Fruit fly (Drosophila melanogaster): ENCODE results near the gene JIL-1.
"Not testable (repeated sequence)": the region's sequence is repeated elsewhere in the genome, so short reads cannot be mapped to it uniquely, and the experiment has no call there.

The JIL-1 gene

dm6 chr3L:11093046-11093520 is at the start of gene JIL-1:
Gene JIL-1, minus strand, starts transcription at chr3L:11093193.
- peak; percentile 18 for TF ChIP-seq noc (tag; optimal IDR thresholded peaks at IDR 0.05)

- no peak for TF ChIP-seq noc (tag; optimal IDR thresholded peaks at IDR 0.05)
Observed at dm6 chr3L:11138862-11139261, 45.9 kb upstream of the JIL-1 start.

- no peak for TF ChIP-seq noc (tag; optimal IDR thresholded peaks at IDR 0.05)
Observed at dm6 chr3L:11136349-11136748, 43.4 kb upstream of the JIL-1 start.

- no peak for TF ChIP-seq noc (tag; optimal IDR thresholded peaks at IDR 0.05)
Observed at dm6 chr3L:11135846-11136245, 42.9 kb upstream of the JIL-1 start, which contains the start of gene IRSp53. Gene IRSp53, plus strand, starts transcription at chr3L:11136049.

dm6 chr3L:11134886-11135285 is 41.9 kb upstream of the JIL-1 start, which contains the start of gene CG14143:
Gene CG14143, plus strand, starts transcription at chr3L:11134987.
- TF ChIP-seq noc (tag; optimal IDR thresholded peaks at IDR 0.05): not testable (repeated sequence)

dm6 chr3L:11132055-11132454 is 39.1 kb upstream of the JIL-1 start, which contains the start of gene CG32074:
Gene CG32074, minus strand, starts transcription at chr3L:11132322.
- not testable (repeated sequence) for TF ChIP-seq noc (tag; optimal IDR thresholded peaks at IDR 0.05)

- no peak for TF ChIP-seq noc (tag; optimal IDR thresholded peaks at IDR 0.05)
Observed at dm6 chr3L:11130535-11130934, 37.5 kb upstream of the JIL-1 start, which contains the start of gene nol. Gene nol, plus strand, starts transcription at chr3L:11130835.

dm6 chr3L:11125636-11126532 is 32.9 kb upstream of the JIL-1 start:
- peak; percentile 49 for TF ChIP-seq noc (tag; optimal IDR thresholded peaks at IDR 0.05)

dm6 chr3L:11124841-11125240 is 31.8 kb upstream of the JIL-1 start:
- no peak for TF ChIP-seq noc (tag; optimal IDR thresholded peaks at IDR 0.05)

dm6 chr3L:11124439-11124838 is 31.4 kb upstream of the JIL-1 start:
- no peak for TF ChIP-seq noc (tag; optimal IDR thresholded peaks at IDR 0.05)

- TF ChIP-seq noc (tag; optimal IDR thresholded peaks at IDR 0.05): no peak
Observed at dm6 chr3L:11123598-11124284, 30.7 kb upstream of the JIL-1 start.

dm6 chr3L:11123088-11123487 is 30.1 kb upstream of the JIL-1 start, which contains the start of the genes Ufd1 and NaPi-III:
Gene Ufd1, minus strand, starts transcription at chr3L:11123216.
Gene NaPi-III, plus strand, starts transcription at chr3L:11123348.
- TF ChIP-seq noc (tag; optimal IDR thresholded peaks at IDR 0.05): peak; percentile 22

- peak; percentile 13 for TF ChIP-seq noc (tag; optimal IDR thresholded peaks at IDR 0.05)
Observed at dm6 chr3L:11120419-11120958, 27.5 kb upstream of the JIL-1 start, which contains the start of the genes FoxK and mRpL2. Gene FoxK, minus strand, starts transcription at chr3L:11120783. Gene mRpL2, plus strand, starts transcription at chr3L:11120847.

- TF ChIP-seq noc (tag; optimal IDR thresholded peaks at IDR 0.05): peak; percentile 8
Observed at dm6 chr3L:11119901-11120418, 27.0 kb upstream of the JIL-1 start.

- TF ChIP-seq noc (tag; optimal IDR thresholded peaks at IDR 0.05): no peak
Observed at dm6 chr3L:11119396-11119900, 26.5 kb upstream of the JIL-1 start.

Measured in whole organism, larva.